Fruit fly (Drosophila melanogaster) whole organism, pupa: Measurements from ENCODE around the gene Fer3.

ENCODE experiments used
- CG10348 ChIP-seq: fragments of 200-800 bp; sonication (Bioruptor generic); IDR thresholded peaks from 2 replicates; pipeline ENCODE4 v1.3.6; 2022; ENCODE audit warnings: missing biosample characterization, missing genetic modification characterization
- CG15710 ChIP-seq: fragments of 200-800 bp; sonication (Bioruptor generic); optimal IDR thresholded peaks from 2 replicates; lab custom pipeline; 2018; ENCODE audit warnings: missing biosample characterization, mild to moderate bottlenecking, missing genetic modification characterization, moderate library complexity
- CG4496 ChIP-seq: fragments of 200-800 bp; sonication (Bioruptor generic); IDR thresholded peaks from 3 replicates; pipeline ENCODE4 v1.3.6; 2022; ENCODE audit warnings: missing biosample characterization, missing genetic modification characterization
- CG8159 ChIP-seq: fragments of 200-800 bp; sonication (Bioruptor generic); optimal IDR thresholded peaks from 3 replicates; lab custom pipeline; 2018; ENCODE audit warnings: missing biosample characterization, mild to moderate bottlenecking, missing genetic modification characterization, moderate library complexity
- CG8301 ChIP-seq: fragments of 200-800 bp; sonication (Bioruptor generic); optimal IDR thresholded peaks from 2 replicates; lab custom pipeline; 2018; ENCODE audit warnings: missing biosample characterization, mild to moderate bottlenecking, missing genetic modification characterization
- CG9948 ChIP-seq: fragments of 200-800 bp; sonication (Bioruptor generic); optimal IDR thresholded peaks from 2 replicates; lab custom pipeline; 2018; ENCODE audit warnings: missing biosample characterization, mild to moderate bottlenecking, missing genetic modification characterization, moderate library complexity
- D1 ChIP-seq: fragments of 200-800 bp; sonication (Bioruptor generic); optimal IDR thresholded peaks from 2 replicates; lab custom pipeline; 2018; ENCODE audit warnings: missing biosample characterization, mild to moderate bottlenecking, missing genetic modification characterization, moderate library complexity
- gl ChIP-seq: fragments of 200-800 bp; sonication (Bioruptor generic); optimal IDR thresholded peaks from 2 replicates; lab custom pipeline; 2018; ENCODE audit warnings: missing biosample characterization, mild to moderate bottlenecking, missing genetic modification characterization

DNA sequence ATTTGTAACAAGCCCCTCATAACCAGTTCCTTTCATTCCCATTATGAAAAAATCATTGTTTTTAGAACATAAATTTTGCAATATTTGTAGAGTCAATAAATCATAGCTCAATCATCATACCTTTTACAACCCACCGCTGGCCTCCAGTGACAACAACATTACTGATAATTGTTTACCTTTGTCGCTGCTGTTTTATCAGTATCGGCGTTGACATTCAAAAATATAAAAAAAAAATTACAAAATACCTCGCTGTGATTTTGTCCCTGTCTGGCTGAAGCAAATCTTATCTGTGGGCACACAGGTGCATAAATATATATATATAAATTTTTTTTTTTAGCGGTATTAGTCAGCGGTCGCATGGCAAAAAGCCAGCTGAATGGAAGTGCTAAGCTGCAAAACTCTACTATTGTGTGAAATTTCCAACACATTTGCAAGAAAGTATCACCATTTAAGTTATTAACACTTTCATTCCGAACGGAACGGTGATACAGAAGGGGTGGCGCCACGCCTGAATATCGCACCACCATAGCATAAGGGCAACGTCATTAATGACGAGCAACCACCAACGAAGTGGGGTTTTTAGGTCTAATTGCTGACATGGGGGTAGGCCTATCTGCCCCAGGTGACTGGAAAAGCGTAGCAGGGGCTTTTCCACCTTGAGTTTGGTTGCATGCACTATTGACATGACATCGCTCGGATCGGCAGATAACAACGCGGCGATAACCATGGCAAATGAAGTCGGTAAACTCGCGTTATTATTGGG, 28.0 kb downstream of the Fer3 start:
- TF ChIP-seq CG4496 = no peak
- no peak for TF ChIP-seq CG15710 (tag; lab: Kevin White, UChicago)
- no peak for TF ChIP-seq CG8159
- TF ChIP-seq CG8301 (tag; lab: Kevin White, UChicago) = no peak
- no peak for TF ChIP-seq D1 (tag; lab: Kevin White, UChicago)
- TF ChIP-seq CG9948 (tag; lab: Kevin White, UChicago) = no peak
- no peak for TF ChIP-seq gl (tag; lab: Kevin White, UChicago)
- no peak for TF ChIP-seq CG10348 (GFP tag; lab: Robert Waterston, UW)
